Worm (Caenorhabditis elegans): ENCODE results near the gene K02E10.6.

DNA sequence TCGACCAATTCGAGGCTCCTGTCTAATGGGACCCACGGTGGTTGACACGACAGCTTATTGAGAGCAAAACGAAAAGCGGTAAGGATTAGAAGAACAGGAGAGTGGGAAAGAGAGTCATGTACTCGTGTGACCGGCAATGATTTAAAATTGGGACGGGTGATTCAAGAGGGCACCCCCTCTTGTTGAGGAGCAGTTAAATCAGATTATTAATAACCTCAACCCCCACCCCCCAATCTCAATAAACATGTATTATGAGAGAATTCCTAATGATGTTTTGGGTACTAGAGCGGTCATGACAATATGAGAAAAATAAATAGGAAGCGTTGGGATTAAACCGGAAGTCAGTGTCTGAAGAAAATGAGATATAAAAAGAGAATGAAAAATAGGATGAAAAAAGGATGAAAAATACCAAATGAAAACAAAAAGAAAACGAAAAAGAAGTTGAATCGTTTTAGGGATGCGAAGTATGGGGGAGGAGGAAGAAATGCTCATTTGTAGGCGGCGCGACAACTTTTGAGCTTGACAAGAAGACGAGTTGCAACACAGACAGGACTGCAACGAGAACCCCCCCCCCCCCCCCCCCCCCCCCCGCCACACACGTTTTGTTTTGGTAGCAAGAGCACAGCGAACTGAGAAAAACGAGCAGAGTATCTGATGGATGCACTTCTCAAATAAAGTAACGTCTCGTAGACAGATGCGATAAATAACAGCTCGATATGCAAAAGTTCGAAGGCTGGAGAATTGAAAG lies 34.6 kb upstream of the K02E10.6 start:
- TF ChIP-seq lin-39 (tag; optimal IDR thresholded peaks at IDR 0.05) (no peak), jun-1 (tag; optimal IDR thresholded peaks at IDR 0.05) (no peak)

All from whole organism, L1 larva.